Fruit fly (Drosophila melanogaster) whole organism, embryonic: ENCODE results near the gene unc-119.

Experiments
- Atf3 ChIP-seq: fragments of 200-800 bp; sonication (Bioruptor generic); optimal IDR thresholded peaks from 3 replicates; lab custom pipeline; 2016; ENCODE audit warnings: missing biosample characterization, missing genetic modification characterization
- C15 ChIP-seq: fragments of 200-800 bp; sonication (Bioruptor generic); IDR thresholded peaks from 3 replicates; pipeline ENCODE4 v1.3.6; 2022; ENCODE audit warnings: missing biosample characterization, missing genetic modification characterization
- CG10147 ChIP-seq: fragments of 200-800 bp; sonication (Bioruptor generic); optimal IDR thresholded peaks from 2 replicates; lab custom pipeline; 2019; ENCODE audit warnings: missing biosample characterization, mild to moderate bottlenecking, missing genetic modification characterization, moderate library complexity
- CG10274 ChIP-seq: fragments of 200-800 bp; sonication (Bioruptor generic); optimal IDR thresholded peaks from 3 replicates; lab custom pipeline; 2017; ENCODE audit warnings: missing biosample characterization, mild to moderate bottlenecking, missing genetic modification characterization
- CG10543 ChIP-seq: fragments of 200-800 bp; sonication (Bioruptor generic); optimal IDR thresholded peaks from 3 replicates; lab custom pipeline; 2017; ENCODE audit warnings: missing biosample characterization, mild to moderate bottlenecking, missing genetic modification characterization, moderate library complexity
- CG11696 ChIP-seq: fragments of 200-800 bp; sonication (Bioruptor generic); IDR thresholded peaks from 2 replicates; pipeline ENCODE4 v1.3.6; 2022; ENCODE audit warnings: missing biosample characterization, missing genetic modification characterization
- CG12942 ChIP-seq: fragments of 200-800 bp; sonication (Bioruptor generic); optimal IDR thresholded peaks from 3 replicates; lab custom pipeline; 2016; ENCODE audit warnings: missing biosample characterization, missing genetic modification characterization
- CG1603 ChIP-seq: fragments of 200-800 bp; sonication (Bioruptor generic); optimal IDR thresholded peaks from 2 replicates; lab custom pipeline; 2019; ENCODE audit warnings: missing biosample characterization, mild to moderate bottlenecking, missing genetic modification characterization, moderate library complexity
- CG16813 ChIP-seq: fragments of 200-800 bp; sonication (Bioruptor generic); IDR thresholded peaks from 3 replicates; pipeline ENCODE4 v1.3.6; 2022; ENCODE audit warnings: missing biosample characterization, missing genetic modification characterization; ENCODE audit not compliant: partially characterized antibody
- CG16863 ChIP-seq: fragments of 200-800 bp; sonication (Bioruptor generic); optimal IDR thresholded peaks from 3 replicates; lab custom pipeline; 2016; ENCODE audit warnings: missing biosample characterization, missing genetic modification characterization
- CG32767 ChIP-seq: fragments of 200-800 bp; sonication (Bioruptor generic); IDR thresholded peaks from 2 replicates; pipeline ENCODE4 v1.3.6; 2022; ENCODE audit warnings: missing biosample characterization, missing genetic modification characterization
- CG4404 ChIP-seq: fragments of 200-800 bp; sonication (Bioruptor generic); IDR thresholded peaks from 2 replicates; pipeline ENCODE4 v1.3.6; 2022; ENCODE audit warnings: missing biosample characterization, missing genetic modification characterization
- CG7271 ChIP-seq: fragments of 200-800 bp; sonication (Bioruptor generic); optimal IDR thresholded peaks from 2 replicates; lab custom pipeline; 2018; ENCODE audit warnings: missing biosample characterization, mild to moderate bottlenecking, missing genetic modification characterization, moderate library complexity
- CG7786 ChIP-seq: fragments of 200-800 bp; sonication (Bioruptor generic); optimal IDR thresholded peaks from 2 replicates; lab custom pipeline; 2016; ENCODE audit warnings: missing biosample characterization, missing genetic modification characterization
- CG9727 ChIP-seq: fragments of 200-800 bp; sonication (Bioruptor generic); optimal IDR thresholded peaks from 3 replicates; lab custom pipeline; 2017; ENCODE audit warnings: missing biosample characterization, mild to moderate bottlenecking, missing genetic modification characterization
- D ChIP-seq, 2 experiments: fragments of 200-800 bp in 1 of 2; fragments of >200 bp in 1 of 2; sonication (Bioruptor generic) in 1 of 2; optimal IDR thresholded peaks; 2 replicates in 1 of 2; 3 replicates in 1 of 2; lab custom pipeline; 2017; ENCODE audit warnings: mild to moderate bottlenecking in 1 of 2, missing biosample characterization in 1 of 2, missing genetic modification characterization in 1 of 2, missing genetic modification reagents in 1 of 2
- Dad ChIP-seq: fragments of 200-800 bp; sonication (Bioruptor generic); optimal IDR thresholded peaks from 3 replicates; lab custom pipeline; 2016; ENCODE audit warnings: missing biosample characterization, missing genetic modification characterization
- Dll ChIP-seq: fragments of 200-800 bp; sonication (Bioruptor generic); IDR thresholded peaks from 4 replicates; pipeline ENCODE4 v1.3.6; 2022; ENCODE audit warnings: missing biosample characterization, missing genetic modification characterization; ENCODE audit not compliant: partially characterized antibody
- Elba2 ChIP-seq: fragments of 200-800 bp; sonication (Bioruptor generic); optimal IDR thresholded peaks from 3 replicates; lab custom pipeline; 2016; ENCODE audit warnings: missing biosample characterization, missing genetic modification characterization
- Ets65A ChIP-seq: fragments of 200-800 bp; sonication (Bioruptor generic); peaks from one replicate; lab custom pipeline; 2016; ENCODE audit warnings: missing biosample characterization, missing genetic modification characterization
- Ets97D ChIP-seq: fragments of 200-800 bp; sonication (Bioruptor generic); optimal IDR thresholded peaks from 3 replicates; lab custom pipeline; 2016; ENCODE audit warnings: missing biosample characterization, missing genetic modification characterization
- Gug ChIP-seq: fragments of 200-800 bp; sonication (Bioruptor generic); IDR thresholded peaks from 4 replicates; pipeline ENCODE4 v1.3.6; 2022; ENCODE audit warnings: missing biosample characterization, missing genetic modification characterization
- HLH4C ChIP-seq: fragments of 200-800 bp; sonication (Bioruptor generic); IDR thresholded peaks from 3 replicates; pipeline ENCODE4 v1.3.6; 2022; ENCODE audit warnings: missing biosample characterization, missing genetic modification characterization; ENCODE audit not compliant: partially characterized antibody
- Hmr ChIP-seq: fragments of 200-800 bp; sonication (Bioruptor generic); optimal IDR thresholded peaks from 3 replicates; lab custom pipeline; 2017; ENCODE audit warnings: mild to moderate bottlenecking, missing biosample characterization, missing genetic modification reagents, missing genetic modification characterization
- Mes4 ChIP-seq: fragments of 200-800 bp; sonication (Bioruptor generic); optimal IDR thresholded peaks from 2 replicates; lab custom pipeline; 2016; ENCODE audit warnings: missing biosample characterization, missing genetic modification characterization
- Ravus ChIP-seq: fragments of 200-800 bp; sonication (Bioruptor generic); IDR thresholded peaks from 2 replicates; pipeline ENCODE4 v1.3.6; 2022; ENCODE audit warnings: missing biosample characterization, missing genetic modification characterization
- Stat92E ChIP-seq, 3 experiments: fragments of >200 bp in 2 of 3; fragments of 200-800 bp in 1 of 3; sonication (Bioruptor generic) in 1 of 3; optimal IDR thresholded peaks; 2 replicates each; lab custom pipeline; 2017 to 2019; ENCODE audit warnings: missing biosample characterization in 3 of 3, missing genetic modification characterization in 3 of 3, mild to moderate bottlenecking in 1 of 3, moderate library complexity in 1 of 3
- Tbp ChIP-seq: fragments of >200 bp; optimal IDR thresholded peaks from 2 replicates; lab custom pipeline; 2018; ENCODE audit warnings: missing biosample characterization, missing genetic modification characterization
- cato ChIP-seq: fragments of 200-800 bp; sonication (Bioruptor generic); optimal IDR thresholded peaks from 2 replicates; lab custom pipeline; 2016; ENCODE audit warnings: missing biosample characterization, missing genetic modification characterization, borderline replicate concordance
- corto ChIP-seq: fragments of 200-800 bp; sonication (Bioruptor generic); optimal IDR thresholded peaks from 2 replicates; lab custom pipeline; 2016; ENCODE audit warnings: missing biosample characterization, mild to moderate bottlenecking, missing genetic modification characterization, moderate library complexity
- crol ChIP-seq: fragments of 200-800 bp; sonication (Bioruptor generic); IDR thresholded peaks from 2 replicates; pipeline ENCODE4 v1.3.6; 2022; ENCODE audit warnings: missing biosample characterization, missing genetic modification characterization
- gsb ChIP-seq: fragments of 200-800 bp; sonication (Bioruptor generic); IDR thresholded peaks from 2 replicates; pipeline ENCODE4 v1.3.6; 2022; ENCODE audit warnings: missing biosample characterization, missing genetic modification characterization
- h ChIP-seq: fragments of >200 bp; optimal IDR thresholded peaks from 2 replicates; lab custom pipeline; 2017
- hbn ChIP-seq: fragments of 200-800 bp; sonication (Bioruptor generic); IDR thresholded peaks from 2 replicates; pipeline ENCODE4 v1.3.6; 2022; ENCODE audit warnings: missing biosample characterization, missing genetic modification characterization; ENCODE audit not compliant: partially characterized antibody
- hth ChIP-seq: fragments of >200 bp; optimal IDR thresholded peaks from 2 replicates; lab custom pipeline; 2017; ENCODE audit warnings: inconsistent platforms
- ken ChIP-seq: fragments of 200-800 bp; sonication (Bioruptor generic); IDR thresholded peaks from 3 replicates; pipeline ENCODE4 v1.3.6; 2022; ENCODE audit warnings: missing biosample characterization, missing genetic modification characterization
- kni ChIP-seq: fragments of 200-800 bp; sonication (Bioruptor generic); optimal IDR thresholded peaks from 3 replicates; lab custom pipeline; 2017; ENCODE audit warnings: mild to moderate bottlenecking, missing biosample characterization, missing genetic modification reagents, missing genetic modification characterization
- lab ChIP-seq: fragments of 200-800 bp; sonication (Bioruptor generic); optimal IDR thresholded peaks from 3 replicates; lab custom pipeline; 2017; ENCODE audit warnings: missing biosample characterization, missing genetic modification characterization, mild to moderate bottlenecking, moderate library complexity, missing genetic modification reagents
- lilli ChIP-seq: fragments of 200-800 bp; sonication (Bioruptor generic); optimal IDR thresholded peaks from 3 replicates; lab custom pipeline; 2016; ENCODE audit warnings: missing biosample characterization, missing genetic modification characterization
- lov ChIP-seq, 2 experiments: fragments of 200-800 bp in 1 of 2; fragments of >200 bp in 1 of 2; sonication (Bioruptor generic) in 1 of 2; IDR thresholded peaks in 1 of 2; optimal IDR thresholded peaks in 1 of 2; 2 replicates in 1 of 2; 3 replicates in 1 of 2; pipeline versions ENCODE4 v1.3.6 to Lab custom; 2017 to 2022; ENCODE audit warnings: missing biosample characterization in 1 of 2, missing genetic modification characterization in 1 of 2
- nerfin-2 ChIP-seq: fragments of 200-800 bp; sonication (Bioruptor generic); IDR thresholded peaks from 2 replicates; pipeline ENCODE4 v1.3.6; 2022; ENCODE audit warnings: missing biosample characterization, missing genetic modification characterization; ENCODE audit not compliant: partially characterized antibody
- oc ChIP-seq: fragments of 200-800 bp; sonication (Bioruptor generic); optimal IDR thresholded peaks from 2 replicates; lab custom pipeline; 2018; ENCODE audit warnings: missing biosample characterization, mild to moderate bottlenecking, missing genetic modification characterization, moderate library complexity
- pnt ChIP-seq: fragments of 200-800 bp; sonication (Bioruptor generic); optimal IDR thresholded peaks from 3 replicates; lab custom pipeline; 2016; ENCODE audit warnings: missing biosample characterization, missing genetic modification characterization
- pros ChIP-seq: fragments of 200-800 bp; sonication (Bioruptor generic); optimal IDR thresholded peaks from 3 replicates; lab custom pipeline; 2019; ENCODE audit warnings: missing biosample characterization, mild to moderate bottlenecking, missing genetic modification characterization, moderate library complexity
- sima ChIP-seq: fragments of 200-800 bp; sonication (Bioruptor generic); optimal IDR thresholded peaks from 2 replicates; lab custom pipeline; 2016; ENCODE audit warnings: missing biosample characterization, missing genetic modification characterization
- sob ChIP-seq: fragments of 200-800 bp; sonication (Bioruptor generic); IDR thresholded peaks from 2 replicates; pipeline ENCODE4 v1.3.6; 2022; ENCODE audit warnings: missing biosample characterization, missing genetic modification characterization
- tgo ChIP-seq: fragments of 200-800 bp; sonication (Bioruptor generic); IDR thresholded peaks from 3 replicates; pipeline ENCODE4 v1.3.6; 2022; ENCODE audit warnings: missing biosample characterization, missing genetic modification characterization
- unpg ChIP-seq: fragments of 200-800 bp; sonication (Bioruptor generic); optimal IDR thresholded peaks from 3 replicates; lab custom pipeline; 2018; ENCODE audit warnings: missing biosample characterization, mild to moderate bottlenecking, missing genetic modification characterization, moderate library complexity
- vvl ChIP-seq: fragments of 200-800 bp; sonication (Bioruptor generic); IDR thresholded peaks from 2 replicates; pipeline ENCODE4 v1.3.6; 2022; ENCODE audit warnings: missing biosample characterization, missing genetic modification characterization
- zfh1 ChIP-seq: fragments of 200-800 bp; sonication (Bioruptor generic); IDR thresholded peaks from 3 replicates; pipeline ENCODE4 v1.3.6; 2022; ENCODE audit warnings: missing biosample characterization, missing genetic modification characterization

unc-119 gene

DNA sequence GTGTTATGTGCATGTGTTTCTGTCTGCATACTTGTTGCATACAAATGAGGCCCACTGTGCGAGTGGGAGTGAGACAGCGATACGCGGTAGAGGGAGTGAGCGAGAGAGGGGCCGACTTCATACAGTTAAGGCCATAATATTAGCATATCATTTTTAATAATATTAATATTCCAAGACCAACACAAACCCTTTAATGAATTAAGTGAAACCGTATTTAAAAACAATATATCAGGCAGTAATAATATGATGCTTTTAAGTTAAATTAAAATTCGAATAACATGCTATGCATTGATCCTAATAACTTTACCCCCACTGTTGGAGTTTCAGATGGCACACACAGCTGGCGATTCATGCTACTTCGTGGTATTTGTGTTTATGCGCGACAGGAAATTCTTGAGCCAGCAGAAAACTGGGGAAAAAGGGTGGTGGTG is 33.7 kb upstream of the unc-119 start (continued):
- TF ChIP-seq CG7271 (tag; lab: Kevin White, UChicago) (peak; percentile 94), cato (GFP tag; lab: Kevin White, UChicago) (peak; percentile 88), Hmr (GFP tag; lab: Kevin White, UChicago) (peak; percentile 95), sob (peak; percentile 96), Gug (GFP tag; lab: Robert Waterston, UW) (peak; percentile 74), Stat92E (GFP tag; optimal IDR thresholded peaks at IDR 0.05; lab: Kevin White, UChicago) (peak in 1 of 3 experiments; percentile 97), Dll (GFP tag; lab: Robert Waterston, UW) (no peak), Dad (GFP tag; lab: Kevin White, UChicago) (peak; percentile 77), kni (GFP tag; lab: Kevin White, UChicago) (peak; percentile 88), Ets65A (GFP tag; lab: Kevin White, UChicago) (peak; percentile 94), vvl (peak; percentile 99), lilli (GFP tag; lab: Kevin White, UChicago) (peak; percentile 87), CG10274 (GFP tag; lab: Kevin White, UChicago) (peak; percentile 71), hth (no peak), crol (GFP tag; lab: Robert Waterston, UW) (peak; percentile 63; the same call in 1 of the 2 replicates), CG10147 (GFP tag; lab: Kevin White, UChicago) (peak; percentile 95), h (no peak), Ets97D (GFP tag; lab: Kevin White, UChicago) (peak; percentile 67), CG1603 (tag; lab: Kevin White, UChicago) (peak; percentile 94), corto (peak; percentile 85), CG4404 (peak; percentile 91), CG10543 (GFP tag; lab: Kevin White, UChicago) (peak; percentile 88), lab (peak; percentile 97), tgo (GFP tag; lab: Robert Waterston, UW) (peak; percentile 95), CG7786 (GFP tag; lab: Kevin White, UChicago) (peak; percentile 68), HLH4C (GFP tag; lab: Robert Waterston, UW) (no peak), zfh1 (GFP tag; lab: Robert Waterston, UW) (peak; percentile 97), CG16813 (GFP tag; lab: Robert Waterston, UW) (no peak), oc (peak; percentile 98), C15 (GFP tag; lab: Robert Waterston, UW) (peak; percentile 59; the same call in 2 of the 3 replicates), pnt (GFP tag; lab: Kevin White, UChicago) (peak; percentile 73), ken (GFP tag; lab: Robert Waterston, UW) (peak; percentile 94), Elba2 (GFP tag; lab: Kevin White, UChicago) (peak; percentile 61), CG9727 (GFP tag; lab: Kevin White, UChicago) (peak; percentile 98), Mes4 (GFP tag; lab: Kevin White, UChicago) (peak; percentile 76), sima (GFP tag; lab: Kevin White, UChicago) (peak; percentile 35), CG16863 (GFP tag; lab: Kevin White, UChicago) (peak; percentile 79), gsb (GFP tag; lab: Robert Waterston, UW) (peak; percentile 80), CG11696 (GFP tag; lab: Robert Waterston, UW) (peak; percentile 100), nerfin-2 (GFP tag; lab: Robert Waterston, UW) (no peak), CG32767 (GFP tag; lab: Robert Waterston, UW) (peak; percentile 94), lov (optimal IDR thresholded peaks at IDR 0.05; lab: Kevin White, UChicago) (no peak), lov (GFP tag; IDR thresholded peaks at IDR 0.05; lab: Robert Waterston, UW) (peak; percentile 92), Tbp (GFP tag; lab: Kevin White, UChicago) (no peak), unpg (GFP tag; lab: Kevin White, UChicago) (peak; percentile 98), hbn (GFP tag; lab: Robert Waterston, UW) (no peak), pros (peak; percentile 81), Ravus (peak; percentile 79), D (optimal IDR thresholded peaks at IDR 0.05; lab: Kevin White, UChicago) (no peak), D (GFP tag; optimal IDR thresholded peaks at IDR 0.05; lab: Kevin White, UChicago) (peak; percentile 97), Atf3 (peak; percentile 54), CG12942 (GFP tag; lab: Kevin White, UChicago) (peak; percentile 87)
